Worm (Caenorhabditis elegans) whole organism, early embryonic: ENCODE data around the gene srz-47.

Source experiments
- B0310.2 ChIP-seq: sonication (generic microtip); optimal IDR thresholded peaks from 2 replicates; lab custom pipeline; 2016; ENCODE audit warnings: mild to moderate bottlenecking, missing genetic modification characterization, missing compliant biosample characterization
- F13C5.2 ChIP-seq: sonication (generic microtip); optimal IDR thresholded peaks from 2 replicates; lab custom pipeline; 2017; ENCODE audit warnings: mild to moderate bottlenecking, missing genetic modification characterization, inconsistent platforms, missing compliant biosample characterization
- aly-1 ChIP-seq: sonication (generic microtip); optimal IDR thresholded peaks from 2 replicates; lab custom pipeline; 2016; ENCODE audit warnings: missing genetic modification characterization, missing compliant biosample characterization
- ama-1 ChIP-seq: fragments of 150-350 bp; optimal IDR thresholded peaks from 2 replicates; lab custom pipeline; 2014
- ceh-13 ChIP-seq: fragments of 200-800 bp; sonication (Bioruptor generic); optimal IDR thresholded peaks from 2 replicates; lab custom pipeline; 2018; ENCODE audit warnings: mild to moderate bottlenecking, missing genetic modification characterization, missing compliant biosample characterization
- ceh-36 ChIP-seq: sonication (generic microtip); optimal IDR thresholded peaks from 2 replicates; lab custom pipeline; 2016; ENCODE audit warnings: missing genetic modification characterization, inconsistent platforms, missing compliant biosample characterization
- ets-7 ChIP-seq: sonication (generic microtip); optimal IDR thresholded peaks from 2 replicates; lab custom pipeline; 2016; ENCODE audit warnings: missing genotype, missing genetic modification characterization, missing compliant biosample characterization
- flt-1 ChIP-seq: fragments of 200-800 bp; sonication (Bioruptor generic); IDR thresholded peaks from 2 replicates; pipeline ENCODE4 v1.3.6; 2022; ENCODE audit warnings: missing genetic modification characterization, missing compliant biosample characterization
- hmbx-1 ChIP-seq: sonication (generic microtip); optimal IDR thresholded peaks from 2 replicates; lab custom pipeline; 2016; ENCODE audit warnings: mild to moderate bottlenecking, missing genetic modification characterization, missing compliant biosample characterization
- hmg-4 ChIP-seq: fragments of 200-800 bp; sonication (Bioruptor generic); optimal IDR thresholded peaks from 2 replicates; lab custom pipeline; 2018; ENCODE audit warnings: mild to moderate bottlenecking, missing genetic modification characterization, missing compliant biosample characterization
- hnd-1 ChIP-seq: sonication (generic microtip); optimal IDR thresholded peaks from 2 replicates; lab custom pipeline; 2016; ENCODE audit warnings: missing genetic modification characterization, missing compliant biosample characterization
- pes-1 ChIP-seq: fragments of 200-800 bp; sonication (Bioruptor generic); IDR thresholded peaks from 2 replicates; pipeline ENCODE4 v1.3.6; 2022; ENCODE audit warnings: missing genetic modification reagents, missing genetic modification characterization, missing compliant biosample characterization
- scrt-1 ChIP-seq: fragments of 200-800 bp; sonication (Bioruptor generic); IDR thresholded peaks from 2 replicates; pipeline ENCODE4 v1.3.6; 2022; ENCODE audit warnings: missing genetic modification characterization, missing compliant biosample characterization
- sea-1 ChIP-seq: fragments of 200-800 bp; sonication (Bioruptor generic); conservative IDR thresholded peaks from 2 replicates; pipeline ENCODE4 v1.3.6; 2022; ENCODE audit warnings: missing genetic modification characterization, missing compliant biosample characterization
- tbx-11 ChIP-seq: fragments of 200-800 bp; sonication (Bioruptor generic); IDR thresholded peaks from 2 replicates; pipeline ENCODE4 v1.3.6; 2022; ENCODE audit warnings: missing genetic modification characterization, missing compliant biosample characterization
- tbx-37 ChIP-seq: fragments of 200-800 bp; sonication (Bioruptor generic); conservative IDR thresholded peaks from 2 replicates; pipeline ENCODE4 v1.3.6; 2022; ENCODE audit warnings: missing genetic modification reagents, missing genetic modification characterization, missing compliant biosample characterization
- tra-4 ChIP-seq: sonication (generic microtip); optimal IDR thresholded peaks from 2 replicates; lab custom pipeline; 2017; ENCODE audit warnings: missing genetic modification characterization, missing compliant biosample characterization

Gene srz-47

DNA sequence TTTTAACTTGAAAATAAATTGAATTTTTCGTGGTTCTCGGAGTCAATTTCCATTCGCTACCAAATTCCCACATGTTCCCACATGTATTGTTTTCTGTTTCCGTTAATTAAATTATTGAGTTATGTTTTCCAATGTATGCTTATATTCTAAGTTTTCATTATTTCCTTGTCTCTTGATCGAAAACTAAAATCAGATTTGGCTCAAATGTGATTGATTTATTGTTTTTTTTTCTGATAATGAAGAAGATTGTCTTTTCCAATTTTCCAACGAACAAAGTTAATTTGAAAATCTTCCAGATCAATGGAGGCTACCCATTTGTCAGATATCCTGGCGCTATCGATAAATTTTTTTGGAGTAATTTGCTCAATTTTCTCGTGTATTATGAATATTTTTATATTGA lies 18.4 kb downstream of the srz-47 start, which contains the start of gene srbc-25:
Gene srbc-25 (plus strand): TSS at position 301 of the 400 bp plus-strand sequence.
- TF ChIP-seq hnd-1 (no peak), tra-4 (tag; lab: Kevin White, UChicago) (no peak), tbx-11 (GFP tag; lab: Robert Waterston, UW) (no peak), F13C5.2 (tag; lab: Kevin White, UChicago) (no peak), scrt-1 (GFP tag; lab: Robert Waterston, UW) (no peak), ama-1 (lab: Kevin White, UChicago) (no peak), sea-1 (no peak)

DNA sequence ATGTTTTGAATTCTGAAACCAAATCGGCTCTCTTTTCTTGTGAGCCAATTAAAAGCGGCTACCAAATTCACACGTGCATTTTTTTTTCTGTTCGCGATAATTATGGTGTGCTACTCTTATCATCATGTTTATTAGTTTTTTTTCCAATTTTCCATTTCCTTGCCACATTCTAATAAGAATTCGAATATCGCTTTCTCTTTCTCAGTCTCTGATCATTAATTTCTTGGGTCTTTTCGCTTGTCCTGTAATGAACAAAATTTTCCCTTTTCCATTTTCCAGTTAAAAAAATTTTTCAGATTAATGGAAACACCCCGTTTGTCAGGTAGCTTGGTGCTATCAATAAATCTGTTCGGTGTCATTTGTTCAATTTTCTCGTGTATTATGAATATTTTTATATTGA lies 20.6 kb downstream of the srz-47 start, which contains the start of gene srbc-26:
Gene srbc-26 (plus strand): TSS at position 301 of the 400 bp plus-strand sequence.
- TF ChIP-seq ama-1 (lab: Kevin White, UChicago) (no peak), ceh-36 (tag; lab: Kevin White, UChicago) (no peak), ets-7 (tag; lab: Kevin White, UChicago) (no peak), aly-1 (tag; lab: Kevin White, UChicago) (no peak), tbx-11 (GFP tag; lab: Robert Waterston, UW) (no peak), tra-4 (tag; lab: Kevin White, UChicago) (no peak), flt-1 (GFP tag; lab: Robert Waterston, UW) (no peak), hmbx-1 (tag; lab: Kevin White, UChicago) (no peak), sea-1 (no peak)

DNA sequence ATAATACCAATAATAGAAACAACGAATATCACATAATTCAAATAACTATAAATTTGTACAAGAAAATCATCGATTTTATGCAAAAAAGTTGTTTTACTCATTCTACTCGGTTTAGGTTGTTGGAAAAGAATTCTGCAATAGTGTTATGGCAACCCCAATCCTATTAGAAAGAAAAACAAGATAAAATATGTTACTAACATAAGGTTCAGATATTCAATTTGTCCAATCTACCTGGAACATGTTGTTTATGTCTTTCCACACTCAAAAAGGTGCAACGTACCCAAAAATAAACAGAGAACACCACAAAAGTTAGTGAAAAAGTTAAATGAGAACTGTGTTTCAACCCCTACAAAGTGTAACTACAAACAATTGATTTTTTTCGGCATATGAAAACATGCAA lies 21.3 kb downstream of the srz-47 start, which contains the start of gene srw-51:
Gene srw-51 (minus strand): TSS at position 101 of the 400 bp plus-strand sequence.
- TF ChIP-seq tra-4 (tag; lab: Kevin White, UChicago) (no peak), ama-1 (lab: Kevin White, UChicago) (no peak), F13C5.2 (tag; lab: Kevin White, UChicago) (no peak), hmg-4 (GFP tag; lab: Kevin White, UChicago) (no peak), hmbx-1 (tag; lab: Kevin White, UChicago) (no peak), ets-7 (tag; lab: Kevin White, UChicago) (no peak), pes-1 (GFP tag; lab: Robert Waterston, UW) (no peak), sea-1 (no peak), tbx-11 (GFP tag; lab: Robert Waterston, UW) (no peak)

DNA sequence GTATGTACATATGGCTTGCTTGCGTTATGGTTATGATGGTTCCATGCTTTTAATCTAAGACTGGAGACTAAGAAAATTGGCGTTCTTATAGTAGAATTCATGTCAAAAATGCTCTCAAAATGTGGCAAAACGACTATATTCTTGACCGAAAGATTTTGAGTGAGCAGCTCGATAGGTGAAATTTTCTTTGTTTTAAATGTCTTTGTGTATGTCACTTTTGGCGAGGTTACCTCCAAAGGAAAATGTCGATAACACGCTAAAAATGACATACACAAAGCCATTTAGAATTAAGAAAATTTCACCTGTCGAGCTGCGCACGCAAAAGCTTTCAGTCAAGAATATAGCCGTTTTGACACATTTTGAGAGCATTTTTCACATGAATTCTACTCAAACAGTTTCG lies 24.7 kb downstream of the srz-47 start, which contains the start of gene srz-66:
Gene srz-66 (minus strand): TSS at position 101 of the 400 bp plus-strand sequence.
- TF ChIP-seq sea-1, result no peak
- TF ChIP-seq ceh-13 (GFP tag; lab: Kevin White, UChicago), result no peak
- TF ChIP-seq hmg-4 (GFP tag; lab: Kevin White, UChicago), result no peak

DNA sequence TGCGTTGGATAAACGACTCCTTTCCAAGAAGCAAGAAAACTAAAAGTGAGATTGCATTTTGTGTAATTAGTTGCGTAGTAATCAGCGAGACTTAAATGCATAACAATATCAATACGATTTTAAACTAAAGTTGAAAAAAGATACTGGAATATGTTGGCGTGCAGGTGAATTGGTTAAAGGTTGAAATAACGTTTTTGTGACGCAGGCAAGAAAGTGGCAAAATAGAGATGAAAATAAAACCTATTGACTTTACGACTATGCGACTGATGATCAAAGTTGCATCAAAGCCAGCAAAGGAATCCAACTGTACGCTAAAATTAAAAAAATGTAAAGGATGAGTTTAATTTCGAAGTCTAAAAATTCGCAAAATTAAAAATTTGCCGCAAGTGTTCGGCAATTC lies 26.7 kb downstream of the srz-47 start, which contains the start of gene srh-102:
Gene srh-102 (minus strand): TSS at position 101 of the 400 bp plus-strand sequence.
- TF ChIP-seq ceh-13 (GFP tag; lab: Kevin White, UChicago) (no peak), F13C5.2 (tag; lab: Kevin White, UChicago) (no peak), tbx-37 (GFP tag; lab: Robert Waterston, UW) (no peak)

DNA sequence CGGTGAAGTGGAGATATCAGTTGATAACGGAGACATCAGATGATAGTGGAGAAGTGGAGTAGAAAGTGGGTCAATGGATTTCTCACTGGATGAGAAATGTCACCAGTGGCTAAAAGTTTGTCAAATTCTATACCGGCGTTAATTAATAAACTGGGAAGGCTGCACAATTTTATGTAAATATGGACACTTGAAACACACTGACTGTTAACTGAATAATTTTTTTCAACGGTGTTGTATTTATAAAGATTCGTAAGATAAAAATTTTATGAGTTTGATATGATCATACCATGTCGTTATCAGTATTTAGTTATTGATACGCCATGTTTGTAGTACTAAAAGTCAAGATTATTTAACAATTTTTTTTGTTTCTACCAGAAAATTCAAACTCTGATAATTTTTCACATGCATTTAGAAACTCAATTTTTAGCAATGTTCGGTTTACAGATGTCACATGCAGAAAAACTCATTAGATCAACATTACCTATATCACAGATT lies 32.7 kb downstream of the srz-47 start, which contains the start of gene F40D4.12:
Gene F40D4.12 (plus strand): TSS at position 445 of the 495 bp plus-strand sequence.
- TF ChIP-seq B0310.2 (no peak), tbx-37 (GFP tag; lab: Robert Waterston, UW) (no peak), ceh-36 (tag; lab: Kevin White, UChicago) (no peak), hnd-1 (no peak), hmbx-1 (tag; lab: Kevin White, UChicago) (no peak)

DNA sequence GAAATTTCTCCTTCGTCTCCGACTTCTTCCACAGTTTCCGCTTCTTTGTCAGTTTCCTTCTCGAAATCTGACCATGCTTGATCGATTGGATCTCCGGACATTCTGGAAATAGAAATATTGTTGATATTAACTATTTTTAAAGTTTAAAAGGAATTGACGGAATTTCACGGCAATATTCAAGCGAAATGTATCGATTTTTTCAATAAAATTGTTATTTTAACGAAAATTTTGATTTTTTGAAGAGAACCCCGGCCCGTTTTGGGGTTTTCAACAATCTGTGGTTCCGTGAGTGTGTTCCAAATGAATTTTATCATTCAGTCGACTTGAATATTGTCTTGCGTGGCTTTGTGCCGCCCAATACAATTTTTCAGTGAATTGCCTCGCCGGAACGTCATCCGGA lies 35.0 kb downstream of the srz-47 start, which contains the start of gene F40D4.13:
Gene F40D4.13 (minus strand): TSS at position 101 of the 400 bp plus-strand sequence.
- TF ChIP-seq ama-1 (lab: Kevin White, UChicago) (no peak), ceh-13 (GFP tag; lab: Kevin White, UChicago) (no peak), pes-1 (GFP tag; lab: Robert Waterston, UW) (no peak), aly-1 (tag; lab: Kevin White, UChicago) (no peak), F13C5.2 (tag; lab: Kevin White, UChicago) (no peak), tra-4 (tag; lab: Kevin White, UChicago) (no peak), hnd-1 (no peak), sea-1 (no peak), ets-7 (tag; lab: Kevin White, UChicago) (no peak)

DNA sequence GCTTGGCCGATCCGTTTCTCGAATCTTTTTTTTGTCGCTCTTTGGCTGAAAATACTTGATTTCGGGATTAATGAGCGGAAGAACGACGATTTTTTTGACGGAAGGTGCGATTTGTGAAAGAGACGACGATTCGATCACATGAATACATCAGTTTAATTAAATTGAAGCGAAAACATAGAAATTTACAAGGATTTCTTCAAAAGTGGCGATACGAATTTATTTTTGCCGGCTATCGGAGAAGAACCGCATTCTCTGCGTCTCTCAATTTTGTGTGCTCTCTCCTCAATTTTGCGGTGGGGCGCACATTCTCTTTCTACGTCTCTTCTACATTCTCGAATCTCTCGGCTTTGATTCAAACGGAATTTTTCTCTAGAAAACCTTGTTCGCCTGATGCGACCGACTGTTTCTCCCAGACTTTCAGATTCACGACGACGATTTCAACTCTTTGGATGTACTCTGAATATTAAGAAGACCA lies 36.7 kb downstream of the srz-47 start, which contains the start of gene F40D4.17:
Gene F40D4.17 (minus strand): TSS at position 51 of the 475 bp plus-strand sequence.
- TF ChIP-seq scrt-1 (GFP tag; lab: Robert Waterston, UW) (no peak), ets-7 (tag; lab: Kevin White, UChicago) (no peak), F13C5.2 (tag; lab: Kevin White, UChicago) (no peak), B0310.2 (no peak), ceh-36 (tag; lab: Kevin White, UChicago) (no peak)

DNA sequence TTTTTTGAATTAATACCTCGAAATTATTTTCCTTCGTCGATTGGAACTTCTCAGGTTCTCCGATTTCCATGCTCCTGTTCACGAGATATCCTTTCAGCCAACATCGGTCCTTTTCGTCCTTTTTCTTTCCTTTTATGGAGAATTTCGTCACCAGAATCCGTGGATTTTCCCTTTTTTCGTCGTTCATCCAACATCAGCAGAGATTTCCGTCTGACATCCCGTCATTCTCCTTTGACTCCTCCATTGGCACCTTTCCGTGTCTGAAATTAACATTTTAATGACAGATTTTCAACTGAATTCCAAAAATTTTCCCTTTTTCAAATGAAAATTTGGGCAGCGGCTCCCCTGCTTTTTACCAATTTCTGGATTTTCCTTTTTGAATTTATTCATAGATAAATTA lies 37.2 kb downstream of the srz-47 start:
- no peak for TF ChIP-seq F13C5.2 (tag; lab: Kevin White, UChicago)
- TF ChIP-seq B0310.2, result no peak
